Fruit fly (Drosophila melanogaster) whole organism, wandering third instar larva: ENCODE data around the gene Patj.
A peak's percentile ranks its signal among the peaks of the same experiment; 100 is the strongest.

Experiments
- Abd-B ChIP-seq: fragments of >200 bp; optimal IDR thresholded peaks from 2 replicates; lab custom pipeline; 2017; ENCODE audit warnings: missing biosample characterization, missing genetic modification characterization
- CG32264 ChIP-seq: fragments of 200-800 bp; sonication (Bioruptor generic); optimal IDR thresholded peaks from 2 replicates; lab custom pipeline; 2016; ENCODE audit warnings: missing biosample characterization, missing genetic modification characterization
- CG9705 ChIP-seq: fragments of 200-800 bp; sonication (Bioruptor generic); optimal IDR thresholded peaks from 2 replicates; lab custom pipeline; 2018; ENCODE audit warnings: missing biosample characterization, mild to moderate bottlenecking, missing genetic modification characterization
- CrebA ChIP-seq: fragments of 200-800 bp; sonication (Bioruptor generic); optimal IDR thresholded peaks from 2 replicates; lab custom pipeline; 2016; ENCODE audit warnings: missing biosample characterization, mild to moderate bottlenecking, missing genetic modification characterization, borderline replicate concordance
- Dif ChIP-seq: fragments of 200-275, 200-300 bp; sonication (Bioruptor generic); optimal IDR thresholded peaks from 2 replicates; lab custom pipeline; 2018; ENCODE audit warnings: missing biosample characterization, missing genetic modification characterization; ENCODE audit not compliant: partially characterized antibody
- HLH106 ChIP-seq: fragments of 200-800 bp; optimal IDR thresholded peaks from 3 replicates; lab custom pipeline; 2019; ENCODE audit warnings: missing biosample characterization, mild to moderate bottlenecking, missing genetic modification characterization, moderate library complexity
- Hnf4 ChIP-seq: fragments of 200-800 bp; sonication (Bioruptor generic); optimal IDR thresholded peaks from 2 replicates; lab custom pipeline; 2016; ENCODE audit warnings: missing biosample characterization, mild to moderate bottlenecking, missing genetic modification characterization
- Hr78 ChIP-seq: fragments of >200 bp; optimal IDR thresholded peaks from 2 replicates; lab custom pipeline; 2017; ENCODE audit warnings: missing biosample characterization, missing genetic modification characterization
- Jra ChIP-seq: sonication (Bioruptor generic); optimal IDR thresholded peaks from 2 replicates; lab custom pipeline; 2016; ENCODE audit warnings: missing biosample characterization, missing genetic modification characterization
- Mio ChIP-seq: sonication (Bioruptor generic); optimal IDR thresholded peaks from 2 replicates; lab custom pipeline; 2016; ENCODE audit warnings: missing biosample characterization, missing genetic modification characterization
- Myc ChIP-seq: fragments of >200 bp; optimal IDR thresholded peaks from 2 replicates; lab custom pipeline; 2017
- N ChIP-seq: fragments of >200 bp; optimal IDR thresholded peaks from 2 replicates; lab custom pipeline; 2018; ENCODE audit warnings: missing biosample characterization, missing external identifiers, missing genetic modification characterization
- OdsH ChIP-seq: fragments of 200-800 bp; sonication (Bioruptor generic); optimal IDR thresholded peaks from 2 replicates; lab custom pipeline; 2016; ENCODE audit warnings: missing biosample characterization, mild to moderate bottlenecking, missing genetic modification characterization
- Rel ChIP-seq, 2 experiments: fragments of 200-800 bp; sonication (Bioruptor generic) in 1 of 2; optimal IDR thresholded peaks; 2 replicates in 1 of 2; 3 replicates in 1 of 2; lab custom pipeline; 2016 to 2019; ENCODE audit warnings: mild to moderate bottlenecking in 2 of 2, missing biosample characterization in 2 of 2, missing genetic modification characterization in 2 of 2, moderate library complexity in 1 of 2
- Sp1 ChIP-seq: fragments of 200-800 bp; sonication (Bioruptor generic); optimal IDR thresholded peaks from 3 replicates; lab custom pipeline; 2019; ENCODE audit warnings: missing biosample characterization, mild to moderate bottlenecking, missing genetic modification characterization, moderate library complexity
- br ChIP-seq: fragments of 200-800 bp; sonication (Bioruptor generic); optimal IDR thresholded peaks from 2 replicates; lab custom pipeline; 2016; ENCODE audit warnings: missing biosample characterization, missing genetic modification characterization
- brk ChIP-seq: fragments of 200-800 bp; sonication (Bioruptor generic); optimal IDR thresholded peaks from 2 replicates; lab custom pipeline; 2016; ENCODE audit warnings: missing biosample characterization, mild to moderate bottlenecking, missing genetic modification characterization
- dl ChIP-seq, 2 experiments: fragments of 175-275, 200-275 bp in 1 of 2; fragments of 200-275 bp in 1 of 2; sonication (Bioruptor generic); optimal IDR thresholded peaks; lab custom pipeline; 2018; ENCODE audit warnings: mild to moderate bottlenecking in 2 of 2, missing biosample characterization in 2 of 2, missing genetic modification characterization in 2 of 2, moderate library complexity in 2 of 2; ENCODE audit not compliant: partially characterized antibody in 2 of 2, insufficient read depth in 1 of 2
- dmrt93B ChIP-seq: fragments of 200-800 bp; sonication (Bioruptor generic); optimal IDR thresholded peaks from 2 replicates; lab custom pipeline; 2018; ENCODE audit warnings: missing biosample characterization, mild to moderate bottlenecking, missing genetic modification characterization
- foxo ChIP-seq, 2 experiments: fragments of 200-800 bp; sonication (Bioruptor generic); optimal IDR thresholded peaks; 2 replicates in 1 of 2; 3 replicates in 1 of 2; lab custom pipeline; 2016 to 2017; ENCODE audit warnings: missing biosample characterization in 2 of 2, missing genetic modification characterization in 2 of 2
- fru ChIP-seq: fragments of 200-800 bp; sonication (Bioruptor generic); optimal IDR thresholded peaks from 3 replicates; lab custom pipeline; 2016; ENCODE audit warnings: missing biosample characterization, mild to moderate bottlenecking, missing genetic modification characterization
- h ChIP-seq: fragments of 200-800 bp; sonication (Bioruptor generic); optimal IDR thresholded peaks from 3 replicates; lab custom pipeline; 2016; ENCODE audit warnings: missing biosample characterization, mild to moderate bottlenecking, missing genetic modification characterization
- jim ChIP-seq: fragments of 175-275, 200-325 bp; sonication (Bioruptor generic); optimal IDR thresholded peaks from 2 replicates; lab custom pipeline; 2016; ENCODE audit warnings: missing biosample characterization, mild to moderate bottlenecking, missing genetic modification characterization
- lola ChIP-seq: fragments of >200 bp; optimal IDR thresholded peaks from 2 replicates; lab custom pipeline; 2017; ENCODE audit warnings: missing biosample characterization, missing genetic modification characterization
- pan ChIP-seq: fragments of >200 bp; optimal IDR thresholded peaks from 2 replicates; lab custom pipeline; 2017
- psq ChIP-seq: fragments of 200-800 bp; sonication (Bioruptor generic); optimal IDR thresholded peaks from 3 replicates; lab custom pipeline; 2017; ENCODE audit warnings: missing biosample characterization, mild to moderate bottlenecking, missing genetic modification characterization, moderate library complexity
- rgr ChIP-seq: fragments of 200-800 bp; sonication (Bioruptor generic); optimal IDR thresholded peaks from 3 replicates; lab custom pipeline; 2016; ENCODE audit warnings: missing biosample characterization, mild to moderate bottlenecking, missing genetic modification characterization
- sage ChIP-seq: fragments of 200-800 bp; sonication (Bioruptor generic); optimal IDR thresholded peaks from 2 replicates; lab custom pipeline; 2016; ENCODE audit warnings: missing biosample characterization, mild to moderate bottlenecking, missing genetic modification characterization
- usp ChIP-seq: fragments of >200 bp; optimal IDR thresholded peaks from 2 replicates; lab custom pipeline; 2017; ENCODE audit warnings: missing biosample characterization, missing genetic modification characterization
- woc ChIP-seq: sonication (Bioruptor generic); optimal IDR thresholded peaks from 2 replicates; lab custom pipeline; 2016; ENCODE audit warnings: missing biosample characterization, mild to moderate bottlenecking, missing genetic modification characterization

Gene Patj

DNA sequence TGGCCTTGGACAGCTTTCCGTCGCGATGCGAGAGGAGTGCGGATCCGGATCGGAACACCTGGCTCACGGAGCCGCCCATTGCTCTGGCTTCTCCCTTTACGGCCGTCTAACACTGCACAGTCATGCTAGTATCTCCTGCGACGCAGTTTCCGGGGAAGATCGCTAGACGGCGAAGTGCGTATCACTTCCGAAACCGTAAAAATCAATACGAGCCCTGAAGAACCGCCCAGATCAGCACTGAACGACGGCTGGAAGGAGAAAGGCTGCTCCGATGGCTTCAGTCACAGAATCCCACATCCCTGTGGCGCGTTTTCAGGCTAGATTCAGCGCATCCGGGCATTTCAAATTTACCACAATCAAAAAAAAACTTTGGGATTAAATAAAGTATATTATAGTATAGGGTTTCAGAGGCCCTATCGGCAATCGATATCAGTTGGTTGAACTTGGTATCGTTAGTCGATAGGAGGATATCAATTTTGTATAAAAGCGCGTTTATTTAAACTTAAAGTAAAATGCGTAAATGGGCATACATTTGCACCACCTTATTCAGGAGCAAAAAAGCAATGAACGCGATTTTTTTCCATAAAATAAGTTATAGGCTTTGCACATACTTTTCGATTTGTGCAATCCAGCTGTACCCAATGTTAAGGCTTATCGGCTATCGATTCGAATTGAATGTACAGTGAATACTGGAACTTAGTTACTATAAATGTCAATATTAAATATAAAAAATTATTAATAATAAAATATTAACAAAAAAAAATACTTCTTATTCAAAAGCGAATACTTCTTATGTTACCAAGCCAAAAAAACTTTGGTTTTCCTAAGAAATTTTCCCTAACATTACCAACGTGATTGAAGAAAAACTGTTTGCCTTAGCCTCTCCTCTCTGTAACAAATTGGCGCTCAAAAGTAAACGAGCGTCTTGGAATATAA lies 23.6 kb upstream of the Patj start, which contains the start of the genes CG13933 and PolD2 (continued):
- TF ChIP-seq sage (GFP tag; lab: Kevin White, UChicago), result no peak

DNA sequence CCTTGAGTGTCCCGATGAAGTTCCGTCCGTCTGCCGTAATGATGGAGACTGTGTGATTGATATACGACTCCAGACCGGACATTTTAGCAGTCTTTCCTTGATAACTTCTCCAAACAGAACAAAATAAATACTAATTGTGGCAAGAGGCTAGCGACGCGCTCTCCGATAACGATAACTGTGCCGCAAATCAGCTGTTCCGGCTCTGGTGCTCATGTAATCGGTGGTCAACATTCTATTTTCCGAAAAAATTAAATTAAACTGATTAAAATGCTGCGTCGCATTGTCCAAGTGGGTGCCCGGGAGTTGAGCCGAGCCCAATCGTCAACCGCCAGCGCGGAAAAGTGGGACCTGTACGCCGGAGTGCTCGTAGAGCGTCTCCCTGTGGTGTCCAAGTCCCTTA lies 21.4 kb upstream of the Patj start, which contains the start of the genes CG2021 and mRpL46:
TSS of gene CG2021 (minus strand) at position 163 of the 400 bp plus-strand sequence.
TSS of gene mRpL46 (plus strand) at position 191 of the 400 bp plus-strand sequence.
- TF ChIP-seq Hnf4, result no peak
- TF ChIP-seq psq, result no peak
- TF ChIP-seq lola (GFP tag; lab: Kevin White, UChicago), result no peak

DNA sequence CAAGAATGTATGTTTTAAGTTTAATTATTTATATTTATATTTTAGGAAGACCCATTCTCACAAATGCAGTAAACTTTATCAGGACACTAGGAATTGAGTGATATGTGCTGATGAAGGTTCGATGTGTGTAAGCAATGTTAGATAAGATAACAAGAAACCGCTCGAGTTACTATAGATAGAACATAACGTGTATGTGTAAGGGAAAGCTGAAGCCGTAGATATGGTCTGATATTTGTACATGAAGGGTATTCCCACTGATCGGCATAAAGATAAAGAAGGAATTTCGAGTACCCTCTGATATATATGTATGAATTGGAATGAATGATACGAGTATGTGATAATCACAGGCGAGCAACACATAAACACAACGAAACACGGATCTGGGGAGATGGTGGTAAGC lies 14.5 kb upstream of the Patj start:
- TF ChIP-seq Rel (GFP tag; optimal IDR thresholded peaks at IDR 0.05; lab: Kevin White, UChicago), result no peak
- peak; percentile 91 for TF ChIP-seq Rel (tag; optimal IDR thresholded peaks at IDR 0.05; lab: Kevin White, UChicago)
- no peak for TF ChIP-seq foxo (GFP tag; optimal IDR thresholded peaks at IDR 0.05; lab: Kevin White, UChicago)

DNA sequence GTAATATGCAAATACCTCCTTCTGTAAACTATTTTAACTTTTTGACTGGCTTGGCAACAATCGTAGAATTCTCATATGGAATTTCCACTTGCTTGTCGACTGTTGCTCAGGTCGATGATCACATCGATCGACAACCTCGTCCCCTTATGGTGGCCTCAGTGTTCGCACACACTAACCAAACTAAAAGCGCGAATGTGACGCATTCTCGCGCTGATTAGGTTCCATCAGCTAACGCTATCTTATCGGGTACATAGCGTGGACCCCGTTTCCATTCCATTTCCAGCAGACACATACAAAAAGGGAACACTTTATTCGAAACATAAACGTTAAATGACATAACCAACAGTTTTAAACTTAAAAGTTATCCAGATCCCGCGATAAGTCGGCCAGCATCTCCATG lies 9.3 kb upstream of the Patj start:
- TF ChIP-seq psq (no peak), sage (GFP tag; lab: Kevin White, UChicago) (no peak), OdsH (GFP tag; lab: Kevin White, UChicago) (no peak), N (GFP tag; lab: Kevin White, UChicago) (no peak), CG9705 (GFP tag; lab: Kevin White, UChicago) (no peak), CG32264 (no peak), Abd-B (GFP tag; lab: Kevin White, UChicago) (no peak), Mio (GFP tag; lab: Kevin White, UChicago) (no peak), lola (GFP tag; lab: Kevin White, UChicago) (no peak), h (GFP tag; lab: Kevin White, UChicago) (no peak), dmrt93B (GFP tag; lab: Kevin White, UChicago) (no peak), dl (GFP tag; optimal IDR thresholded peaks at IDR 0.05; lab: Kevin White, UChicago; ENCODE audit: insufficient read depth in 1 of 2, partially characterized antibody in 2 of 2) (no peak), usp (GFP tag; lab: Kevin White, UChicago) (no peak), Hr78 (GFP tag; lab: Kevin White, UChicago) (no peak), Myc (no peak), HLH106 (tag; lab: Kevin White, UChicago) (no peak), Hnf4 (no peak), fru (GFP tag; lab: Kevin White, UChicago) (no peak)

DNA sequence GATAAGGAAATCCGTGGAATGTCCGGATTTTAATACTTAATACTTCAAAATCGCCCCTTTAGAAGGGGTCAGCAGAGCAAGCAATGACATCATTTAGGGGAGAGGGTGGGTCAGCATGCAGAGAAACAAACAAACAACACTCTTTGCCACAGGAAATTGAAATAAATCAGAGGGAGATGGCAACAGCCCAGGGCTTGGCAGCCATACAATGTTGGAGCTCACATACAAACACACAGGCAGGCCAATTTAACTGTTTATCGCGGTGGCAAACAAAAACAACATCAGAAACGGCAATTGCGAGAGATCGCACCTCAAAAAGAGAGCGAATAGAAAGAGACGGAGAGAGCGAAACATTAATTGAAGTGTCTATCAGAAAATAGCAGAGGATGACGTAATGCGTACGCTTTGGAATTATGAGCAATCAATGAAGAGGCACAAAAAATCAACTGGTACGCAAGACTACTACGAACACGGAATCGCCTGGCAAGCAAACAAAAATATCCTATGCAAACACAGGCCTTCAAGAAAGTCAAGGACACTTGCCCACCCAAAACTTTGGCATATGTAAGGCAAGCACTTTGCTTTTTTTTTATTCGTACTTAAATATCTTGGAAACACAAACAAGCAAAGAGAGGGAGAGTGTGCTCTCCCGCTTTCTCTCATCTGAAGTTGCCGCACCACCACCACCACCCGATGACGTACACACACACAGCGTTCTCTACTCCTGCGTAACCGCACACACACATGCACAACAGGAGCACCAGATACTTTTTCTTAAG lies 4.2 kb upstream of the Patj start:
- TF ChIP-seq Hr78 (GFP tag; lab: Kevin White, UChicago), result no peak
- peak in 1 of 2 experiments; percentile 37 for TF ChIP-seq dl (GFP tag; optimal IDR thresholded peaks at IDR 0.05; lab: Kevin White, UChicago; ENCODE audit: insufficient read depth in 1 of 2, partially characterized antibody in 2 of 2)
- TF ChIP-seq Rel (GFP tag; optimal IDR thresholded peaks at IDR 0.05; lab: Kevin White, UChicago), result no peak
- peak; percentile 28 for TF ChIP-seq Rel (tag; optimal IDR thresholded peaks at IDR 0.05; lab: Kevin White, UChicago)
- peak; percentile 68 for TF ChIP-seq Dif (GFP tag; lab: Kevin White, UChicago)
- TF ChIP-seq, all 38 proteins: peak for 3

DNA sequence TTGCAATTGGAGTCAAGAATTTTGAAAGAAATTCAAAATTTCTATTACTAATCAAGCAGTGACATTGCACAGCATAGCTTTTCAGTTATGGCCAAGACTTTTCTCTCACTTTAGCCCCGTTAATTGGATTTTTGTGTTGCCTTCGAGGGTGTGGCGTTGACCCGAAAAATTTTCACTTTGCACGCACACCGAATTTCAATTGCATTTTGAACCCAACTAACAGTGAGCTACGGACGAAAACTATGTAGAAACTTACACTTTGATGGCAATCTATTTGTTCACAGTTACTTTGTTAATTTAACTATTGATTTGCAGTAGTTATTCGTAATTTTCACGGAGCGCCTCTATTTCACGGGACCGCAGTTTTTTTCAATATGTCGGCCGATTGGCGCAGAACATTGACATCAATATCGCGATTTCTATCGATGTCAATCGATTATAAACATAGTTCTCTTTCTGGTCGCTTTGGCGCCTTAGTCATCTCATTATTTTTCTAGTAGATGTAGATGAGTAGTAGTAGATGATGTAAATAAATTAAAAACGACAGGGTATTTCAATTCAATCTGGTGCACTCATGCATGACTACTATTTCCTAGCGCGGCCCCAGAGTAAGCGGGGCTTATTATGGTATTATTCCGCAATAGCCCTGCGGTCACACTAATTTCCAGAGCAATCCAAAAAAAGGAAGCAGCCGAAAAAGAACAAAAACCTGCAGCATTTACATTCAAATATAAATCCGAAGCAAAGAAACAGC lies 3.5 kb upstream of the Patj start, which contains the start of the genes alpha-Spec, dlt and Cdc37:
TSS of gene alpha-Spec (minus strand) at position 386 of the 754 bp plus-strand sequence.
TSS of gene dlt (minus strand) at position 386 of the 754 bp plus-strand sequence.
TSS of gene Cdc37 (plus strand) at position 450 of the 754 bp plus-strand sequence.
- TF ChIP-seq brk (GFP tag; lab: Kevin White, UChicago), result no peak
- TF ChIP-seq pan (lab: Kevin White, UChicago), result no peak
- TF ChIP-seq CG32264, result no peak
- TF ChIP-seq rgr (GFP tag; lab: Kevin White, UChicago), result peak; percentile 20
- TF ChIP-seq lola (GFP tag; lab: Kevin White, UChicago), result no peak
- no peak for TF ChIP-seq usp (GFP tag; lab: Kevin White, UChicago)
- TF ChIP-seq dl (GFP tag; optimal IDR thresholded peaks at IDR 0.05; lab: Kevin White, UChicago; ENCODE audit: insufficient read depth in 1 of 2, partially characterized antibody in 2 of 2), result no peak
- no peak for TF ChIP-seq sage (GFP tag; lab: Kevin White, UChicago)
- peak; percentile 31 for TF ChIP-seq OdsH (GFP tag; lab: Kevin White, UChicago)
- no peak for TF ChIP-seq Abd-B (GFP tag; lab: Kevin White, UChicago)
- TF ChIP-seq HLH106 (tag; lab: Kevin White, UChicago), result peak; percentile 44
- TF ChIP-seq Dif (GFP tag; lab: Kevin White, UChicago), result no peak
- peak; percentile 2 for TF ChIP-seq psq
- no peak for TF ChIP-seq Mio (GFP tag; lab: Kevin White, UChicago)
- TF ChIP-seq br (GFP tag; lab: Kevin White, UChicago), result peak; percentile 35
- TF ChIP-seq Sp1, result peak; percentile 21
- TF ChIP-seq Rel (GFP tag; optimal IDR thresholded peaks at IDR 0.05; lab: Kevin White, UChicago), result no peak
- peak; percentile 53 for TF ChIP-seq Rel (tag; optimal IDR thresholded peaks at IDR 0.05; lab: Kevin White, UChicago)
- no peak for TF ChIP-seq woc (GFP tag; lab: Kevin White, UChicago)
- no peak for TF ChIP-seq jim (GFP tag; lab: Kevin White, UChicago)
- TF ChIP-seq CrebA (GFP tag; lab: Kevin White, UChicago), result no peak
- TF ChIP-seq N (GFP tag; lab: Kevin White, UChicago), result no peak
- peak; percentile 44 for TF ChIP-seq CG9705 (GFP tag; lab: Kevin White, UChicago)
- TF ChIP-seq dmrt93B (GFP tag; lab: Kevin White, UChicago), result no peak
- TF ChIP-seq Jra (GFP tag; lab: Kevin White, UChicago), result no peak
